Fruit fly (Drosophila melanogaster) whole organism, embryonic: ENCODE measurements around the gene CG5810.

ENCODE experiments used
- Aef1 ChIP-seq: fragments of 200-800 bp; sonication (Bioruptor generic); IDR thresholded peaks from 3 replicates; pipeline ENCODE4 v1.3.6; 2022; ENCODE audit warnings: missing biosample characterization, missing genetic modification characterization
- B-H2 ChIP-seq: fragments of 200-800 bp; sonication (Bioruptor generic); optimal IDR thresholded peaks from 2 replicates; lab custom pipeline; 2018; ENCODE audit warnings: missing biosample characterization, mild to moderate bottlenecking, missing genetic modification characterization
- CG10462 ChIP-seq: fragments of 200-800 bp; sonication (Bioruptor generic); optimal IDR thresholded peaks from 2 replicates; lab custom pipeline; 2016; ENCODE audit warnings: missing biosample characterization, missing genetic modification characterization
- CG11504 ChIP-seq: fragments of 200-800 bp; sonication (Bioruptor generic); optimal IDR thresholded peaks from 3 replicates; lab custom pipeline; 2019; ENCODE audit warnings: missing biosample characterization, mild to moderate bottlenecking, missing genetic modification characterization, moderate library complexity
- CG12104 ChIP-seq: fragments of 200-800 bp; sonication (Bioruptor generic); optimal IDR thresholded peaks from 3 replicates; lab custom pipeline; 2016; ENCODE audit warnings: missing biosample characterization, missing genetic modification characterization
- CG13287 ChIP-seq: fragments of 200-800 bp; sonication (Bioruptor generic); IDR thresholded peaks from 2 replicates; pipeline ENCODE4 v1.3.6; 2022; ENCODE audit warnings: missing biosample characterization, missing genetic modification characterization; ENCODE audit not compliant: partially characterized antibody
- CG14441 ChIP-seq: fragments of 200-800 bp; sonication (Bioruptor generic); IDR thresholded peaks from 2 replicates; pipeline ENCODE4 v1.3.6; 2022; ENCODE audit warnings: missing biosample characterization, missing genetic modification characterization
- CG1647 ChIP-seq: fragments of 200-800 bp; sonication (Bioruptor generic); optimal IDR thresholded peaks from 3 replicates; lab custom pipeline; 2016; ENCODE audit warnings: missing biosample characterization, missing genetic modification characterization
- CG18011 ChIP-seq: fragments of 200-800 bp; sonication (Bioruptor generic); optimal IDR thresholded peaks from 2 replicates; lab custom pipeline; 2017; ENCODE audit warnings: missing biosample characterization, missing genetic modification characterization, mild to moderate bottlenecking, moderate library complexity, missing genotype
- CG2120 ChIP-seq: fragments of 200-800 bp; sonication (Bioruptor generic); optimal IDR thresholded peaks from 3 replicates; lab custom pipeline; 2016; ENCODE audit warnings: missing biosample characterization, missing genetic modification characterization
- CG32767 ChIP-seq: fragments of 200-800 bp; sonication (Bioruptor generic); IDR thresholded peaks from 2 replicates; pipeline ENCODE4 v1.3.6; 2022; ENCODE audit warnings: missing biosample characterization, missing genetic modification characterization
- CG33213 ChIP-seq: fragments of 200-800 bp; sonication (Bioruptor generic); optimal IDR thresholded peaks from 3 replicates; lab custom pipeline; 2016; ENCODE audit warnings: missing biosample characterization, missing genetic modification characterization
- CG3726 ChIP-seq: fragments of 200-800 bp; sonication (Bioruptor generic); IDR thresholded peaks from 3 replicates; pipeline ENCODE4, ENCODE4 v1.3.6; 2022; ENCODE audit warnings: missing biosample characterization, missing genetic modification characterization
- CG6683 ChIP-seq: fragments of 200-800 bp; sonication (Bioruptor generic); optimal IDR thresholded peaks from 2 replicates; lab custom pipeline; 2017; ENCODE audit warnings: missing biosample characterization, mild to moderate bottlenecking, missing genetic modification characterization, missing genetic modification reagents
- CG7839 ChIP-seq: fragments of 200-800 bp; sonication (Bioruptor generic); optimal IDR thresholded peaks from 3 replicates; lab custom pipeline; 2018; ENCODE audit warnings: missing biosample characterization, mild to moderate bottlenecking, missing genetic modification characterization, moderate library complexity
- CG9437 ChIP-seq: fragments of 200-800 bp; sonication (Bioruptor generic); optimal IDR thresholded peaks from 2 replicates; lab custom pipeline; 2018; ENCODE audit warnings: missing biosample characterization, mild to moderate bottlenecking, missing genetic modification characterization
- CG9932 ChIP-seq: fragments of 200-800 bp; sonication (Bioruptor generic); IDR thresholded peaks from 2 replicates; pipeline ENCODE4 v1.3.6; 2022; ENCODE audit warnings: missing biosample characterization, missing genetic modification characterization
- CkIIα-i1 ChIP-seq: fragments of 200-800 bp; sonication (Bioruptor generic); IDR thresholded peaks from 2 replicates; pipeline ENCODE4 v1.3.6; 2022; ENCODE audit warnings: missing biosample characterization, missing genetic modification characterization
- Dll ChIP-seq: fragments of 200-800 bp; sonication (Bioruptor generic); IDR thresholded peaks from 4 replicates; pipeline ENCODE4 v1.3.6; 2022; ENCODE audit warnings: missing biosample characterization, missing genetic modification characterization; ENCODE audit not compliant: partially characterized antibody
- Hsf ChIP-seq: fragments of 200-800 bp; sonication (Bioruptor generic); optimal IDR thresholded peaks from 3 replicates; lab custom pipeline; 2016; ENCODE audit warnings: missing biosample characterization, missing genetic modification characterization
- NC2α ChIP-seq: fragments of 200-800 bp; sonication (Bioruptor generic); optimal IDR thresholded peaks from 2 replicates; lab custom pipeline; 2016; ENCODE audit warnings: missing biosample characterization, missing genetic modification characterization
- Oaz ChIP-seq: fragments of 200-800 bp; sonication (Bioruptor generic); IDR thresholded peaks from 2 replicates; pipeline ENCODE4 v1.3.6; 2022; ENCODE audit warnings: missing biosample characterization, missing genetic modification characterization
- Sox100B ChIP-seq: fragments of 200-800 bp; sonication (Bioruptor generic); optimal IDR thresholded peaks from 3 replicates; lab custom pipeline; 2018; ENCODE audit warnings: missing biosample characterization, mild to moderate bottlenecking, missing genetic modification characterization
- Stat92E ChIP-seq, 3 experiments: fragments of >200 bp in 2 of 3; fragments of 200-800 bp in 1 of 3; sonication (Bioruptor generic) in 1 of 3; optimal IDR thresholded peaks; 2 replicates each; lab custom pipeline; 2017 to 2019; ENCODE audit warnings: missing biosample characterization in 3 of 3, missing genetic modification characterization in 3 of 3, mild to moderate bottlenecking in 1 of 3, moderate library complexity in 1 of 3
- Trl ChIP-seq, 3 experiments: fragments of >200 bp in 2 of 3; fragments of 200-800 bp in 1 of 3; sonication (Bioruptor generic) in 1 of 3; optimal IDR thresholded peaks; 2 replicates in 1 of 3; 3 replicates in 2 of 3; lab custom pipeline; 2016 to 2017; ENCODE audit warnings: missing biosample characterization in 1 of 3, missing genetic modification characterization in 1 of 3
- abd-A ChIP-seq: fragments of 200-800 bp; sonication (Bioruptor generic); optimal IDR thresholded peaks from 3 replicates; lab custom pipeline; 2019; ENCODE audit warnings: missing biosample characterization, mild to moderate bottlenecking, missing genetic modification characterization, moderate library complexity
- bab2 ChIP-seq: fragments of 200-800 bp; sonication (Bioruptor generic); optimal IDR thresholded peaks from 2 replicates; lab custom pipeline; 2016; ENCODE audit warnings: missing biosample characterization, missing genetic modification characterization
- bbx ChIP-seq: fragments of 200-800 bp; sonication (Bioruptor generic); IDR thresholded peaks from 2 replicates; pipeline ENCODE4 v1.3.6; 2022; ENCODE audit warnings: missing biosample characterization, missing genetic modification characterization; ENCODE audit not compliant: partially characterized antibody
- bigmax ChIP-seq: fragments of 200-800 bp; sonication (Bioruptor generic); optimal IDR thresholded peaks from 2 replicates; lab custom pipeline; 2018; ENCODE audit warnings: missing biosample characterization, mild to moderate bottlenecking, missing genetic modification characterization
- br ChIP-seq: fragments of >200 bp; optimal IDR thresholded peaks from 2 replicates; lab custom pipeline; 2017
- bsh ChIP-seq, 2 experiments: fragments of 200-800 bp; sonication (Bioruptor generic); optimal IDR thresholded peaks; 2 replicates each; lab custom pipeline; 2017 to 2018; ENCODE audit warnings: mild to moderate bottlenecking in 2 of 2, missing biosample characterization in 2 of 2, missing genetic modification characterization in 2 of 2, moderate library complexity in 1 of 2
- eyg ChIP-seq: fragments of 200-800 bp; sonication (Bioruptor generic); optimal IDR thresholded peaks from 3 replicates; lab custom pipeline; 2016; ENCODE audit warnings: missing biosample characterization, missing genetic modification characterization
- fu2 ChIP-seq: fragments of 200-800 bp; sonication (Bioruptor generic); optimal IDR thresholded peaks from 2 replicates; lab custom pipeline; 2016; ENCODE audit warnings: missing biosample characterization, missing genetic modification characterization
- gsb ChIP-seq: fragments of 200-800 bp; sonication (Bioruptor generic); IDR thresholded peaks from 2 replicates; pipeline ENCODE4 v1.3.6; 2022; ENCODE audit warnings: missing biosample characterization, missing genetic modification characterization
- jing ChIP-seq: fragments of 200-800 bp; sonication (Bioruptor generic); optimal IDR thresholded peaks from 2 replicates; lab custom pipeline; 2018; ENCODE audit warnings: missing biosample characterization, mild to moderate bottlenecking, missing genetic modification characterization
- lab ChIP-seq: fragments of 200-800 bp; sonication (Bioruptor generic); optimal IDR thresholded peaks from 3 replicates; lab custom pipeline; 2017; ENCODE audit warnings: missing biosample characterization, missing genetic modification characterization, mild to moderate bottlenecking, moderate library complexity, missing genetic modification reagents
- oc ChIP-seq: fragments of 200-800 bp; sonication (Bioruptor generic); optimal IDR thresholded peaks from 2 replicates; lab custom pipeline; 2018; ENCODE audit warnings: missing biosample characterization, mild to moderate bottlenecking, missing genetic modification characterization, moderate library complexity
- peb ChIP-seq: fragments of 200-800 bp; sonication (Bioruptor generic); IDR thresholded peaks from 2 replicates; pipeline ENCODE4 v1.3.6; 2022; ENCODE audit warnings: missing biosample characterization, missing genetic modification characterization
- phol ChIP-seq: fragments of 200-800 bp; sonication (Bioruptor generic); optimal IDR thresholded peaks from 3 replicates; lab custom pipeline; 2018; ENCODE audit warnings: missing biosample characterization, mild to moderate bottlenecking, missing genetic modification characterization, moderate library complexity
- psq ChIP-seq: fragments of 200-800 bp; sonication (Bioruptor generic); optimal IDR thresholded peaks from 2 replicates; lab custom pipeline; 2017; ENCODE audit warnings: missing biosample characterization, missing genetic modification characterization
- sens-2 ChIP-seq: fragments of 200-800 bp; sonication (Bioruptor generic); IDR thresholded peaks from 2 replicates; pipeline ENCODE4 v1.3.6; 2022; ENCODE audit warnings: missing biosample characterization, missing genetic modification characterization
- seq ChIP-seq: fragments of 200-800 bp; sonication (Bioruptor generic); IDR thresholded peaks from 2 replicates; pipeline ENCODE4 v1.3.6; 2022; ENCODE audit warnings: missing biosample characterization, missing genetic modification characterization
- sna ChIP-seq: fragments of 200-800 bp; sonication (Bioruptor generic); IDR thresholded peaks from 2 replicates; pipeline ENCODE4 v1.3.6; 2022; ENCODE audit warnings: missing biosample characterization, missing genetic modification characterization; ENCODE audit not compliant: partially characterized antibody
- sqz ChIP-seq: fragments of 200-800 bp; sonication (Bioruptor generic); optimal IDR thresholded peaks from 3 replicates; lab custom pipeline; 2018; ENCODE audit warnings: missing biosample characterization, mild to moderate bottlenecking, missing genetic modification characterization
- stwl ChIP-seq: fragments of 200-800 bp; sonication (Bioruptor generic); optimal IDR thresholded peaks from 3 replicates; lab custom pipeline; 2018; ENCODE audit warnings: missing biosample characterization, mild to moderate bottlenecking, missing genetic modification characterization, moderate library complexity
- toy ChIP-seq: fragments of 200-800 bp; sonication (Bioruptor generic); IDR thresholded peaks from 2 replicates; pipeline ENCODE4 v1.3.6; 2022; ENCODE audit warnings: missing biosample characterization, missing genetic modification characterization
- zfh1 ChIP-seq: fragments of 200-800 bp; sonication (Bioruptor generic); IDR thresholded peaks from 3 replicates; pipeline ENCODE4 v1.3.6; 2022; ENCODE audit warnings: missing biosample characterization, missing genetic modification characterization
- zfh2 ChIP-seq: fragments of 200-800 bp; sonication (Bioruptor generic); optimal IDR thresholded peaks from 2 replicates; lab custom pipeline; 2016; ENCODE audit warnings: missing biosample characterization, missing genetic modification characterization

The CG5810 gene

DNA sequence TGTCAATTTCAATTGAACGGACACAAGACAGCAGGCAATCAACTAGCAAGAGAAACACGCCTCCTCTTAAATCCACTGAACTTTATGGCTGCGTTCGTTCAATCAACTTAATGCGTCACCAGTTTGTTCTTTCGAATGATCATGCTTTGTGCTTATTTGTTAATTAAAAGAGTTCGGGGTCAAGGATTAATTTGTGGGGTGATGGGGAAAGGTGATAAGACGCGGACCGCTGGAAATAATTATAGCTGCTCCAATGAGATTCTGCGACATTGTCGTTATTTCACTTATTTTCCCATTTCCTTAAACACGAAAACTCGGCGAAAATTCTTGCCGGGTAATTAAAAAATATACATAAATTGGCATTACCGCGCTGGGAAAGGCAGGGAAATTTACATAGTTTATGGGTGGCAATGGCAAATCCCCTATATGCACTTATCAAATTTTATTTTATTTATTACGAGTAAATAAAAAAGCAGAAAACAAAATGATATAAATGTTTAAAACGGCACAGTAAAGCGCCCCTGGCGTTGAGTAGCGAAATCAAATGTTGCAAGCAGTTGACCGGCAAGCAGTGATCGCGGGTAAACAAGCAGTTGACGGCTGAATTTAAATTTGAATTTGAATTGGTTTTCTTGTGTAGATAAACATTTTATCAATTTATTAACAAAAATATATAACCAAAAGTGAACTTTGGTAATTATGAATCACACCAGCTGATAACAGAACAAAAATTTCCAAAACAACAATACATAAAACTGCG lies 21.0 kb downstream of the CG5810 start (continued):
- peak; percentile 55 for TF ChIP-seq Sox100B
- peak; percentile 86 for TF ChIP-seq CG33213
- peak; percentile 70 for TF ChIP-seq NC2α
- TF ChIP-seq psq (GFP tag; lab: Kevin White, UChicago) = peak; percentile 68
- TF ChIP-seq CG2120 (GFP tag; lab: Kevin White, UChicago) = peak; percentile 61
- peak; percentile 50; the same call in 1 of the 2 replicates for TF ChIP-seq seq (GFP tag; lab: Robert Waterston, UW)
- TF ChIP-seq bigmax (GFP tag; lab: Kevin White, UChicago) = no peak
- no peak for TF ChIP-seq br (lab: Kevin White, UChicago)
- TF ChIP-seq sens-2 (GFP tag; lab: Robert Waterston, UW) = peak; percentile 52; the same call in 1 of the 2 replicates
- TF ChIP-seq eyg = peak; percentile 49
- peak; percentile 81 for TF ChIP-seq lab (GFP tag; lab: Kevin White, UChicago)
- TF ChIP-seq bbx (GFP tag; lab: Robert Waterston, UW) = peak; percentile 50; the same call in 1 of the 2 replicates
- TF ChIP-seq CG14441 (GFP tag; lab: Robert Waterston, UW) = peak; percentile 53; the same call in 1 of the 2 replicates
- peak; percentile 61 for TF ChIP-seq jing
- no peak for TF ChIP-seq oc (tag; lab: Kevin White, UChicago)
- no peak for TF ChIP-seq Stat92E (GFP tag; optimal IDR thresholded peaks at IDR 0.05; lab: Kevin White, UChicago)
- peak; percentile 76 for TF ChIP-seq zfh1 (GFP tag; lab: Robert Waterston, UW)
- TF ChIP-seq CG32767 = no peak
- TF ChIP-seq Dll (GFP tag; lab: Robert Waterston, UW) = no peak
- TF ChIP-seq CG13287 (GFP tag; lab: Robert Waterston, UW) = peak; percentile 41; the same call in 1 of the 2 replicates
- peak; percentile 47 for TF ChIP-seq CG6683
- no peak for TF ChIP-seq CkIIα-i1
- TF ChIP-seq CG1647 (GFP tag; lab: Kevin White, UChicago) = peak; percentile 62
- TF ChIP-seq stwl = peak; percentile 76
- TF ChIP-seq abd-A (tag; lab: Kevin White, UChicago) = no peak
- TF ChIP-seq CG18011 (GFP tag; lab: Kevin White, UChicago) = peak; percentile 53
- TF ChIP-seq gsb (GFP tag; lab: Robert Waterston, UW) = peak; percentile 50; the same call in 1 of the 2 replicates
- TF ChIP-seq Trl (optimal IDR thresholded peaks at IDR 0.05; lab: Kevin White, UChicago) = no peak
- peak; percentile 74 for TF ChIP-seq Trl (GFP tag; optimal IDR thresholded peaks at IDR 0.05; lab: Kevin White, UChicago)
- peak; percentile 79 for TF ChIP-seq sqz
- TF ChIP-seq bsh (GFP tag; optimal IDR thresholded peaks at IDR 0.05; lab: Kevin White, UChicago) = peak in 1 of 2 experiments; percentile 59
- TF ChIP-seq Oaz (GFP tag; lab: Robert Waterston, UW) = peak; percentile 64
- peak; percentile 69 for TF ChIP-seq bab2 (GFP tag; lab: Kevin White, UChicago)
- TF ChIP-seq CG3726 (GFP tag; lab: Robert Waterston, UW) = 0 out of 3 replicates have a peak, but pooled peaks have one; percentile 55
- TF ChIP-seq Hsf (GFP tag; lab: Kevin White, UChicago) = peak; percentile 80
- TF ChIP-seq toy = no peak
- TF ChIP-seq CG9932 (GFP tag; lab: Robert Waterston, UW) = peak; percentile 81
- peak; percentile 66 for TF ChIP-seq CG12104 (GFP tag; lab: Kevin White, UChicago)
- TF ChIP-seq phol (tag; lab: Kevin White, UChicago) = peak; percentile 79
- no peak for TF ChIP-seq peb
- peak; percentile 73 for TF ChIP-seq CG7839 (tag; lab: Kevin White, UChicago)
- TF ChIP-seq fu2 = peak; percentile 68
- peak; percentile 75 for TF ChIP-seq CG11504 (tag; lab: Kevin White, UChicago)
- TF ChIP-seq zfh2 (GFP tag; lab: Kevin White, UChicago) = peak; percentile 63
- no peak for TF ChIP-seq CG10462 (GFP tag; lab: Kevin White, UChicago)
- TF ChIP-seq B-H2 (GFP tag; lab: Kevin White, UChicago) = peak; percentile 80
- peak; percentile 63; the same call in 2 of the 3 replicates for TF ChIP-seq Aef1
- TF ChIP-seq CG9437 = peak; percentile 64
- no peak for TF ChIP-seq sna (GFP tag; lab: Robert Waterston, UW)
